Worm (Caenorhabditis elegans) whole organism, mixed stage, embryonic: ENCODE results near the gene egl-2.

Source experiments
- M03D4.4 ChIP-seq: sonication (generic microtip); optimal IDR thresholded peaks from 2 replicates; lab custom pipeline; 2017; ENCODE audit warnings: mild to moderate bottlenecking, missing genetic modification characterization, missing compliant biosample characterization
- bed-3 ChIP-seq: fragments of 200-800 bp; sonication (Bioruptor generic); optimal IDR thresholded peaks from 3 replicates; lab custom pipeline; 2018; ENCODE audit warnings: mild to moderate bottlenecking, missing genetic modification characterization, moderate library complexity, missing compliant biosample characterization
- blmp-1 ChIP-seq: fragments of 150-350 bp; optimal IDR thresholded peaks from 2 replicates; lab custom pipeline; 2014; ENCODE audit warnings: missing biosample characterization, missing genetic modification characterization
- ceh-39 ChIP-seq: fragments of 150-350 bp; optimal IDR thresholded peaks from 2 replicates; lab custom pipeline; 2014; ENCODE audit warnings: missing biosample characterization, missing genetic modification characterization
- ceh-43 ChIP-seq: fragments of 200-800 bp; sonication (Bioruptor generic); optimal IDR thresholded peaks from 2 replicates; lab custom pipeline; 2018; ENCODE audit warnings: mild to moderate bottlenecking, missing genetic modification characterization, moderate library complexity, missing compliant biosample characterization
- ceh-83 ChIP-seq: fragments of 200-800 bp; sonication (Bioruptor generic); optimal IDR thresholded peaks from 2 replicates; lab custom pipeline; 2018; ENCODE audit warnings: mild to moderate bottlenecking, missing genetic modification characterization, missing compliant biosample characterization
- ces-1 ChIP-seq: fragments of 150-350 bp; optimal IDR thresholded peaks from 2 replicates; lab custom pipeline; 2014; ENCODE audit warnings: missing biosample characterization, missing genetic modification reagents, missing genetic modification characterization
- drap-1 ChIP-seq: fragments of 200-800 bp; sonication (Bioruptor generic); optimal IDR thresholded peaks from 3 replicates; lab custom pipeline; 2018; ENCODE audit warnings: mild to moderate bottlenecking, missing genetic modification characterization, missing compliant biosample characterization
- elt-1 ChIP-seq: sonication (generic microtip); optimal IDR thresholded peaks from 2 replicates; lab custom pipeline; 2017; ENCODE audit warnings: missing genetic modification characterization, mild to moderate bottlenecking, missing compliant biosample characterization, antibody characterized with exemption, moderate library complexity, borderline replicate concordance; ENCODE audit not compliant: insufficient read depth
- elt-3 ChIP-seq: fragments of 150-350 bp; optimal IDR thresholded peaks from 2 replicates; lab custom pipeline; 2014; ENCODE audit warnings: missing biosample characterization, missing genetic modification characterization
- flh-1 ChIP-seq: fragments of 200-800 bp; sonication (Bioruptor generic); optimal IDR thresholded peaks from 2 replicates; lab custom pipeline; 2018; ENCODE audit warnings: mild to moderate bottlenecking, missing genetic modification characterization, moderate library complexity, missing compliant biosample characterization
- ham-2 ChIP-seq: fragments of 200-800 bp; sonication (Bioruptor generic); optimal IDR thresholded peaks from 2 replicates; lab custom pipeline; 2018; ENCODE audit warnings: mild to moderate bottlenecking, missing genetic modification characterization, missing compliant biosample characterization
- hlh-1 ChIP-seq: fragments of 150-350 bp; optimal IDR thresholded peaks from 2 replicates; lab custom pipeline; 2014; ENCODE audit warnings: missing biosample characterization, missing genetic modification reagents, missing genetic modification characterization
- lin-13 ChIP-seq: fragments of 150-350 bp; optimal IDR thresholded peaks from 2 replicates; lab custom pipeline; 2014; ENCODE audit warnings: missing biosample characterization, missing genetic modification characterization
- lin-32 ChIP-seq: fragments of 200-800 bp; sonication (Bioruptor generic); optimal IDR thresholded peaks from 2 replicates; lab custom pipeline; 2018; ENCODE audit warnings: mild to moderate bottlenecking, missing genetic modification characterization, missing compliant biosample characterization
- lsy-2 ChIP-seq: fragments of 150-350 bp; optimal IDR thresholded peaks from 2 replicates; lab custom pipeline; 2014; ENCODE audit warnings: missing biosample characterization, missing genetic modification characterization
- mab-5 ChIP-seq: fragments of 150-350 bp; optimal IDR thresholded peaks from 2 replicates; lab custom pipeline; 2014; ENCODE audit warnings: missing biosample characterization, missing genetic modification characterization
- mep-1 ChIP-seq: fragments of 150-350 bp; optimal IDR thresholded peaks from 2 replicates; lab custom pipeline; 2017; ENCODE audit warnings: missing biosample characterization, missing genetic modification reagents, missing genetic modification characterization, inconsistent platforms
- mls-2 ChIP-seq: sonication (generic microtip); optimal IDR thresholded peaks from 2 replicates; lab custom pipeline; 2016; ENCODE audit warnings: mild to moderate bottlenecking, missing genetic modification characterization, moderate library complexity, missing compliant biosample characterization
- nhr-12 ChIP-seq: fragments of 150-350 bp; optimal IDR thresholded peaks from 2 replicates; lab custom pipeline; 2014; ENCODE audit warnings: missing biosample characterization, missing genetic modification characterization
- nhr-2 ChIP-seq: fragments of 150-350 bp; optimal IDR thresholded peaks from 2 replicates; lab custom pipeline; 2014; ENCODE audit warnings: missing biosample characterization, missing genetic modification characterization
- nhr-237 ChIP-seq: fragments of 150-350 bp; optimal IDR thresholded peaks from 2 replicates; lab custom pipeline; 2014; ENCODE audit warnings: missing biosample characterization, missing genetic modification characterization
- nhr-28 ChIP-seq: fragments of 150-350 bp; optimal IDR thresholded peaks from 2 replicates; lab custom pipeline; 2014; ENCODE audit warnings: missing biosample characterization, missing genetic modification characterization
- nhr-76 ChIP-seq: sonication (generic microtip); optimal IDR thresholded peaks from 2 replicates; lab custom pipeline; 2017; ENCODE audit warnings: missing biosample characterization, missing genetic modification characterization
- pha-4 ChIP-seq: fragments of 150-350 bp; optimal IDR thresholded peaks from 2 replicates; lab custom pipeline; 2018; ENCODE audit warnings: missing biosample characterization, missing genetic modification reagents, missing genetic modification characterization
- sem-2 ChIP-seq: fragments of 200-800 bp; sonication (Bioruptor generic); optimal IDR thresholded peaks from 2 replicates; lab custom pipeline; 2018; ENCODE audit warnings: mild to moderate bottlenecking, missing genetic modification characterization, missing compliant biosample characterization
- snpc-4 ChIP-seq: fragments of 150-350 bp; optimal IDR thresholded peaks from 2 replicates; lab custom pipeline; 2014; ENCODE audit warnings: missing biosample characterization, missing genetic modification characterization
- sptf-1 ChIP-seq: sonication (generic microtip); optimal IDR thresholded peaks from 2 replicates; lab custom pipeline; 2017; ENCODE audit warnings: mild to moderate bottlenecking, missing genetic modification characterization, moderate library complexity, missing compliant biosample characterization
- unc-120 ChIP-seq: sonication (generic microtip); optimal IDR thresholded peaks from 2 replicates; lab custom pipeline; 2017; ENCODE audit warnings: missing genetic modification characterization, missing compliant biosample characterization; ENCODE audit not compliant: poor library complexity, severe bottlenecking
- unc-39 ChIP-seq: fragments of 150-350 bp; optimal IDR thresholded peaks from 2 replicates; lab custom pipeline; 2014; ENCODE audit warnings: missing biosample characterization, missing genetic modification characterization
- unc-62 ChIP-seq: fragments of 150-350 bp; optimal IDR thresholded peaks from 2 replicates; lab custom pipeline; 2014; ENCODE audit warnings: missing biosample characterization, missing genetic modification reagents, missing genetic modification characterization
- zip-8 ChIP-seq: fragments of 150-350 bp; optimal IDR thresholded peaks from 2 replicates; lab custom pipeline; 2014; ENCODE audit warnings: missing biosample characterization, missing genetic modification characterization
- ztf-11 ChIP-seq: fragments of 150-350 bp; optimal IDR thresholded peaks from 2 replicates; lab custom pipeline; 2014; ENCODE audit warnings: missing biosample characterization, missing genetic modification characterization

The egl-2 gene

ce11 chrV:1321776-1322175, 22.6 kb upstream of the egl-2 start:
- TF ChIP-seq nhr-237 (tag; lab: Kevin White, UChicago) (no peak), sem-2 (no peak), zip-8 (tag; lab: Kevin White, UChicago) (no peak), ces-1 (peak; percentile 72), M03D4.4 (no peak), elt-1 (tag; lab: Kevin White, UChicago) (no peak), pha-4 (tag; lab: Kevin White, UChicago) (no peak)
- TF ChIP-seq, all 35 proteins: peak for 1

ce11 chrV:1317869-1318354, 18.8 kb upstream of the egl-2 start, which contains the start of gene F16B3.3:
F16B3.3 (minus strand) TSS chrV:1317919.
- TF ChIP-seq ces-1: peak; percentile 76
- TF ChIP-seq ceh-43 (GFP tag; lab: Kevin White, UChicago): no peak

- TF ChIP-seq lin-32 (GFP tag; lab: Kevin White, UChicago) (no peak), nhr-76 (tag; lab: Kevin White, UChicago) (no peak), zip-8 (tag; lab: Kevin White, UChicago) (no peak), ham-2 (GFP tag; lab: Kevin White, UChicago) (no peak), mep-1 (no peak), elt-1 (tag; lab: Kevin White, UChicago) (no peak), bed-3 (GFP tag; lab: Kevin White, UChicago) (no peak), mls-2 (no peak), nhr-12 (tag; lab: Kevin White, UChicago) (no peak), nhr-2 (tag; lab: Kevin White, UChicago) (no peak), elt-3 (tag; lab: Kevin White, UChicago) (no peak), mab-5 (tag; lab: Kevin White, UChicago) (no peak), ztf-11 (tag; lab: Kevin White, UChicago) (no peak), blmp-1 (tag; lab: Kevin White, UChicago) (no peak), ceh-83 (GFP tag; lab: Kevin White, UChicago) (no peak), lsy-2 (tag; lab: Kevin White, UChicago) (no peak), ceh-43 (GFP tag; lab: Kevin White, UChicago) (no peak), flh-1 (no peak)
Measured at ce11 chrV:1314819-1315218, 15.7 kb upstream of the egl-2 start, which contains the start of gene F16B3.2. F16B3.2 (plus strand) TSS chrV:1315119.

- no peak for TF ChIP-seq nhr-76 (tag; lab: Kevin White, UChicago)
- TF ChIP-seq nhr-237 (tag; lab: Kevin White, UChicago): no peak
- TF ChIP-seq nhr-28: no peak
- TF ChIP-seq bed-3 (GFP tag; lab: Kevin White, UChicago): no peak
- TF ChIP-seq ces-1: peak; percentile 84
- TF ChIP-seq lsy-2 (tag; lab: Kevin White, UChicago): no peak
- no peak for TF ChIP-seq lin-13 (tag; lab: Kevin White, UChicago)
- TF ChIP-seq unc-62 (GFP tag; lab: Kevin White, UChicago): no peak
Measured at ce11 chrV:1313274-1313673, 14.1 kb upstream of the egl-2 start.

ce11 chrV:1307730-1308129, 8.6 kb upstream of the egl-2 start:
- TF ChIP-seq mab-5 (tag; lab: Kevin White, UChicago) (no peak), lsy-2 (tag; lab: Kevin White, UChicago) (no peak), blmp-1 (tag; lab: Kevin White, UChicago) (no peak), sem-2 (no peak), M03D4.4 (no peak), hlh-1 (tag; lab: Kevin White, UChicago) (no peak), drap-1 (GFP tag; lab: Kevin White, UChicago) (no peak), mls-2 (no peak), nhr-12 (tag; lab: Kevin White, UChicago) (no peak), ceh-39 (tag; lab: Kevin White, UChicago) (no peak), pha-4 (tag; lab: Kevin White, UChicago) (no peak), lin-13 (tag; lab: Kevin White, UChicago) (no peak), flh-1 (no peak), unc-62 (GFP tag; lab: Kevin White, UChicago) (no peak), ceh-43 (GFP tag; lab: Kevin White, UChicago) (no peak), lin-32 (GFP tag; lab: Kevin White, UChicago) (no peak)

- TF ChIP-seq drap-1 (GFP tag; lab: Kevin White, UChicago) (no peak), elt-3 (tag; lab: Kevin White, UChicago) (no peak), bed-3 (GFP tag; lab: Kevin White, UChicago) (no peak), nhr-2 (tag; lab: Kevin White, UChicago) (no peak), ces-1 (no peak), mab-5 (tag; lab: Kevin White, UChicago) (no peak), lin-32 (GFP tag; lab: Kevin White, UChicago) (no peak), unc-39 (tag; lab: Kevin White, UChicago) (no peak), blmp-1 (tag; lab: Kevin White, UChicago) (no peak), nhr-76 (tag; lab: Kevin White, UChicago) (no peak), M03D4.4 (no peak), nhr-12 (tag; lab: Kevin White, UChicago) (no peak), ceh-43 (GFP tag; lab: Kevin White, UChicago) (no peak), lsy-2 (tag; lab: Kevin White, UChicago) (no peak), unc-120 (tag; lab: Kevin White, UChicago) (no peak), snpc-4 (no peak), nhr-28 (no peak), zip-8 (tag; lab: Kevin White, UChicago) (no peak), sptf-1 (tag; lab: Kevin White, UChicago) (no peak)
- TF ChIP-seq, all 35 proteins: peak for 0
Measured at ce11 chrV:1305846-1306245, 6.7 kb upstream of the egl-2 start.
